Worm (Caenorhabditis elegans) whole organism, midembryonic: ENCODE data around the gene F40G12.4.

ENCODE experiments used
- T22C8.4 ChIP-seq: fragments of 200-800 bp; sonication (Bioruptor generic); IDR thresholded peaks from 2 replicates; pipeline ENCODE4 v1.3.6; 2022; ENCODE audit warnings: missing genetic modification characterization, missing compliant biosample characterization
- cog-1 ChIP-seq: sonication (generic microtip); optimal IDR thresholded peaks from 2 replicates; lab custom pipeline; 2016; ENCODE audit warnings: missing genetic modification characterization, missing compliant biosample characterization
- flt-1 ChIP-seq: fragments of 200-800 bp; sonication (Bioruptor generic); IDR thresholded peaks from 2 replicates; pipeline ENCODE4 v1.3.6; 2022; ENCODE audit warnings: missing genetic modification characterization, missing compliant biosample characterization
- klf-2 ChIP-seq: fragments of 200-800 bp; sonication (Bioruptor generic); conservative IDR thresholded peaks from 2 replicates; pipeline ENCODE4 v1.3.6; 2022; ENCODE audit warnings: missing genetic modification reagents, missing genetic modification characterization, missing compliant biosample characterization
- med-1 ChIP-seq: sonication (generic microtip); optimal IDR thresholded peaks from 2 replicates; lab custom pipeline; 2017; ENCODE audit warnings: missing genetic modification characterization, mild to moderate bottlenecking, missing compliant biosample characterization, antibody characterized with exemption, missing genetic modification reagents; ENCODE audit not compliant: insufficient read depth
- ref-1 ChIP-seq: fragments of 200-800 bp; sonication (Bioruptor generic); conservative IDR thresholded peaks from 2 replicates; pipeline ENCODE4 v1.3.6; 2022; ENCODE audit warnings: missing genetic modification reagents, missing genetic modification characterization, missing compliant biosample characterization
- tab-1 ChIP-seq: fragments of 200-800 bp; sonication (Bioruptor generic); IDR thresholded peaks from 2 replicates; pipeline ENCODE4 v1.3.6; 2022; ENCODE audit warnings: missing genetic modification characterization, missing compliant biosample characterization
- ztf-23 ChIP-seq: fragments of 200-800 bp; sonication (Bioruptor generic); IDR thresholded peaks from 2 replicates; pipeline ENCODE4 v1.3.6; 2022; ENCODE audit warnings: missing genetic modification reagents, missing genetic modification characterization, missing compliant biosample characterization
- ztf-29 ChIP-seq: fragments of 200-800 bp; sonication (Bioruptor generic); IDR thresholded peaks from 2 replicates; pipeline ENCODE4 v1.3.6; 2022; ENCODE audit warnings: missing genetic modification reagents, missing genetic modification characterization, missing compliant biosample characterization

Gene F40G12.4

ce11 chrV:14299569-14300064 is 31.1 kb upstream of the F40G12.4 start, which contains the start of the genes spig-3 and F14D7.12:
Gene spig-3, minus strand, starts transcription at chrV:14299669.
Gene F14D7.12, plus strand, starts transcription at chrV:14300014.
- no peak for TF ChIP-seq ztf-29 (GFP tag; lab: Robert Waterston, UW)
- TF ChIP-seq cog-1 (tag; lab: Kevin White, UChicago): no peak
- TF ChIP-seq med-1: no peak
- no peak for TF ChIP-seq ztf-23
- TF ChIP-seq tab-1 (GFP tag; lab: Robert Waterston, UW): no peak
- no peak for TF ChIP-seq klf-2 (GFP tag; lab: Robert Waterston, UW)
- TF ChIP-seq T22C8.4 (GFP tag; lab: Robert Waterston, UW): no peak
- no peak for TF ChIP-seq ref-1
- TF ChIP-seq flt-1 (GFP tag; lab: Robert Waterston, UW): no peak

ce11 chrV:14296499-14296898 is 28.0 kb upstream of the F40G12.4 start, which contains the start of gene F14D7.3:
Gene F14D7.3, plus strand, starts transcription at chrV:14296799.
- no peak for TF ChIP-seq ztf-29 (GFP tag; lab: Robert Waterston, UW)
- TF ChIP-seq cog-1 (tag; lab: Kevin White, UChicago): no peak
- TF ChIP-seq med-1: no peak
- TF ChIP-seq flt-1 (GFP tag; lab: Robert Waterston, UW): no peak
- no peak for TF ChIP-seq ztf-23
- TF ChIP-seq tab-1 (GFP tag; lab: Robert Waterston, UW): no peak
- no peak for TF ChIP-seq ref-1
- TF ChIP-seq klf-2 (GFP tag; lab: Robert Waterston, UW): no peak
- no peak for TF ChIP-seq T22C8.4 (GFP tag; lab: Robert Waterston, UW)

- no peak for TF ChIP-seq klf-2 (GFP tag; lab: Robert Waterston, UW)
- TF ChIP-seq tab-1 (GFP tag; lab: Robert Waterston, UW): no peak
- no peak for TF ChIP-seq ztf-29 (GFP tag; lab: Robert Waterston, UW)
- TF ChIP-seq flt-1 (GFP tag; lab: Robert Waterston, UW): no peak
- TF ChIP-seq ztf-23: no peak
- TF ChIP-seq med-1: no peak
- no peak for TF ChIP-seq cog-1 (tag; lab: Kevin White, UChicago)
- no peak for TF ChIP-seq ref-1
- TF ChIP-seq T22C8.4 (GFP tag; lab: Robert Waterston, UW): no peak
These were observed 25.9 kb upstream of the F40G12.4 start, which contains the start of gene F14D7.9 for ce11 chrV:14294396-14294795. Gene F14D7.9, plus strand, starts transcription at chrV:14294696.

- no peak for TF ChIP-seq ztf-23
These were observed 25.2 kb upstream of the F40G12.4 start, which contains the start of gene F14D7.2 for ce11 chrV:14293667-14294194. Gene F14D7.2, minus strand, starts transcription at chrV:14293717.

ce11 chrV:14290636-14291035 is 22.1 kb upstream of the F40G12.4 start, which contains the start of gene F14D7.18:
Gene F14D7.18, minus strand, starts transcription at chrV:14290736.
- no peak for TF ChIP-seq T22C8.4 (GFP tag; lab: Robert Waterston, UW)
- no peak for TF ChIP-seq klf-2 (GFP tag; lab: Robert Waterston, UW)
- no peak for TF ChIP-seq tab-1 (GFP tag; lab: Robert Waterston, UW)
- TF ChIP-seq ztf-29 (GFP tag; lab: Robert Waterston, UW): no peak
- no peak for TF ChIP-seq ref-1
- no peak for TF ChIP-seq cog-1 (tag; lab: Kevin White, UChicago)

- TF ChIP-seq tab-1 (GFP tag; lab: Robert Waterston, UW) (no peak), ref-1 (no peak), med-1 (no peak), klf-2 (GFP tag; lab: Robert Waterston, UW) (no peak), ztf-29 (GFP tag; lab: Robert Waterston, UW) (no peak), T22C8.4 (GFP tag; lab: Robert Waterston, UW) (no peak), cog-1 (tag; lab: Kevin White, UChicago) (no peak)
These were observed 20.8 kb upstream of the F40G12.4 start, which contains the start of gene F14D7.1 for ce11 chrV:14289363-14289762. Gene F14D7.1, minus strand, starts transcription at chrV:14289463.

ce11 chrV:14285803-14286202 is 17.3 kb upstream of the F40G12.4 start, which contains the start of gene F40G12.11:
Gene F40G12.11, plus strand, starts transcription at chrV:14286171.
- TF ChIP-seq tab-1 (GFP tag; lab: Robert Waterston, UW): no peak
- TF ChIP-seq ztf-23: no peak
- no peak for TF ChIP-seq cog-1 (tag; lab: Kevin White, UChicago)
- no peak for TF ChIP-seq flt-1 (GFP tag; lab: Robert Waterston, UW)
- no peak for TF ChIP-seq ztf-29 (GFP tag; lab: Robert Waterston, UW)
- TF ChIP-seq med-1: no peak
- TF ChIP-seq ref-1: no peak
- TF ChIP-seq klf-2 (GFP tag; lab: Robert Waterston, UW): no peak
- no peak for TF ChIP-seq T22C8.4 (GFP tag; lab: Robert Waterston, UW)

ce11 chrV:14283241-14283640 is 14.7 kb upstream of the F40G12.4 start, which contains the start of gene F40G12.10:
Gene F40G12.10, plus strand, starts transcription at chrV:14283541.
- TF ChIP-seq tab-1 (GFP tag; lab: Robert Waterston, UW): no peak
- TF ChIP-seq T22C8.4 (GFP tag; lab: Robert Waterston, UW): no peak
- TF ChIP-seq klf-2 (GFP tag; lab: Robert Waterston, UW): no peak
- no peak for TF ChIP-seq med-1
- TF ChIP-seq ref-1: no peak
- TF ChIP-seq ztf-23: no peak
- no peak for TF ChIP-seq cog-1 (tag; lab: Kevin White, UChicago)
- no peak for TF ChIP-seq flt-1 (GFP tag; lab: Robert Waterston, UW)
- TF ChIP-seq ztf-29 (GFP tag; lab: Robert Waterston, UW): no peak

- no peak for TF ChIP-seq cog-1 (tag; lab: Kevin White, UChicago)
- no peak for TF ChIP-seq flt-1 (GFP tag; lab: Robert Waterston, UW)
- no peak for TF ChIP-seq ref-1
These were observed 13.8 kb upstream of the F40G12.4 start, which contains the start of the genes srt-74 and F40G12.9 for ce11 chrV:14282222-14282709. Gene srt-74, minus strand, starts transcription at chrV:14282322. Gene F40G12.9, plus strand, starts transcription at chrV:14282659.

ce11 chrV:14279777-14280176 is 11.3 kb upstream of the F40G12.4 start, which contains the start of gene srt-33:
Gene srt-33, minus strand, starts transcription at chrV:14279877.
- TF ChIP-seq flt-1 (GFP tag; lab: Robert Waterston, UW) (no peak), ztf-29 (GFP tag; lab: Robert Waterston, UW) (no peak), ztf-23 (no peak), tab-1 (GFP tag; lab: Robert Waterston, UW) (no peak), ref-1 (no peak), med-1 (no peak), klf-2 (GFP tag; lab: Robert Waterston, UW) (no peak), cog-1 (tag; lab: Kevin White, UChicago) (no peak), T22C8.4 (GFP tag; lab: Robert Waterston, UW) (no peak)
